Fruit fly (Drosophila melanogaster): ENCODE results near the gene Idgf1.

Gene Idgf1

dm6 chr2L:16448451-16449206 lies 3.6 kb downstream of the Idgf1 start, which contains the start of gene CG5888:
Gene CG5888 (minus strand): TSS chr2L:16448469.
- TF ChIP-seq ttk (optimal IDR thresholded peaks at IDR 0.05) (no peak), insv (optimal IDR thresholded peaks at IDR 0.05) (no peak)

dm6 chr2L:16450891-16451290 lies 5.8 kb downstream of the Idgf1 start, which contains the start of gene Idgf3:
Gene Idgf3 (plus strand): TSS chr2L:16450907.
- TF ChIP-seq Myc (optimal IDR thresholded peaks at IDR 0.05) (no peak), insv (optimal IDR thresholded peaks at IDR 0.05) (no peak), Sin3A (optimal IDR thresholded peaks at IDR 0.05) (no peak), psq (optimal IDR thresholded peaks at IDR 0.05) (no peak), h (optimal IDR thresholded peaks at IDR 0.05) (no peak)

dm6 chr2L:16451858-16452257 lies 6.8 kb downstream of the Idgf1 start:
- TF ChIP-seq Myc (optimal IDR thresholded peaks at IDR 0.05) (no peak), psq (optimal IDR thresholded peaks at IDR 0.05) (no peak), Sin3A (optimal IDR thresholded peaks at IDR 0.05) (no peak), insv (optimal IDR thresholded peaks at IDR 0.05) (no peak), ttk (optimal IDR thresholded peaks at IDR 0.05) (no peak), h (optimal IDR thresholded peaks at IDR 0.05) (no peak)

- TF ChIP-seq Sin3A (optimal IDR thresholded peaks at IDR 0.05) (no peak), ttk (optimal IDR thresholded peaks at IDR 0.05) (no peak), psq (optimal IDR thresholded peaks at IDR 0.05) (no peak), insv (optimal IDR thresholded peaks at IDR 0.05) (no peak), h (optimal IDR thresholded peaks at IDR 0.05) (no peak), Myc (optimal IDR thresholded peaks at IDR 0.05) (no peak)
Observed at dm6 chr2L:16458385-16458784, 13.3 kb downstream of the Idgf1 start.

- TF ChIP-seq Sin3A (optimal IDR thresholded peaks at IDR 0.05) (no peak), psq (optimal IDR thresholded peaks at IDR 0.05) (no peak), h (optimal IDR thresholded peaks at IDR 0.05) (no peak), ttk (optimal IDR thresholded peaks at IDR 0.05) (no peak), insv (optimal IDR thresholded peaks at IDR 0.05) (no peak), Myc (optimal IDR thresholded peaks at IDR 0.05) (no peak)
Observed at dm6 chr2L:16463657-16464056, 18.6 kb downstream of the Idgf1 start.

dm6 chr2L:16469749-16470148 lies 24.7 kb downstream of the Idgf1 start:
- TF ChIP-seq Sin3A (optimal IDR thresholded peaks at IDR 0.05) (no peak), insv (optimal IDR thresholded peaks at IDR 0.05) (no peak), ttk (optimal IDR thresholded peaks at IDR 0.05) (no peak), psq (optimal IDR thresholded peaks at IDR 0.05) (no peak), Myc (optimal IDR thresholded peaks at IDR 0.05) (no peak), h (optimal IDR thresholded peaks at IDR 0.05) (no peak)

dm6 chr2L:16472184-16472583 lies 27.1 kb downstream of the Idgf1 start:
- TF ChIP-seq h (optimal IDR thresholded peaks at IDR 0.05) (no peak), Sin3A (optimal IDR thresholded peaks at IDR 0.05) (no peak), insv (optimal IDR thresholded peaks at IDR 0.05) (no peak), psq (optimal IDR thresholded peaks at IDR 0.05) (no peak), ttk (optimal IDR thresholded peaks at IDR 0.05) (no peak), Myc (optimal IDR thresholded peaks at IDR 0.05) (no peak)

dm6 chr2L:16476517-16476916 lies 31.4 kb downstream of the Idgf1 start:
- TF ChIP-seq h (optimal IDR thresholded peaks at IDR 0.05) (no peak), insv (optimal IDR thresholded peaks at IDR 0.05) (no peak), Myc (optimal IDR thresholded peaks at IDR 0.05) (no peak), ttk (optimal IDR thresholded peaks at IDR 0.05) (no peak), Sin3A (optimal IDR thresholded peaks at IDR 0.05) (no peak), psq (optimal IDR thresholded peaks at IDR 0.05) (no peak)

dm6 chr2L:16485643-16486000 lies 40.5 kb downstream of the Idgf1 start, which contains the start of gene dac:
Gene dac (minus strand): TSS chr2L:16485998.
- TF ChIP-seq h (optimal IDR thresholded peaks at IDR 0.05) = no peak

dm6 chr2L:16486001-16486793 lies 41.1 kb downstream of the Idgf1 start:
- no peak for TF ChIP-seq insv (optimal IDR thresholded peaks at IDR 0.05)
- TF ChIP-seq Myc (optimal IDR thresholded peaks at IDR 0.05) = no peak
- TF ChIP-seq ttk (optimal IDR thresholded peaks at IDR 0.05) = no peak
- TF ChIP-seq h (optimal IDR thresholded peaks at IDR 0.05) = no peak
- TF ChIP-seq Sin3A (optimal IDR thresholded peaks at IDR 0.05) = no peak
- no peak for TF ChIP-seq psq (optimal IDR thresholded peaks at IDR 0.05)

- TF ChIP-seq Sin3A (optimal IDR thresholded peaks at IDR 0.05) (no peak), insv (optimal IDR thresholded peaks at IDR 0.05) (no peak), psq (optimal IDR thresholded peaks at IDR 0.05) (no peak), ttk (optimal IDR thresholded peaks at IDR 0.05) (no peak), Myc (optimal IDR thresholded peaks at IDR 0.05) (no peak), h (optimal IDR thresholded peaks at IDR 0.05) (no peak)
Observed at dm6 chr2L:16487571-16488276, 42.6 kb downstream of the Idgf1 start, which contains the start of gene Nepl8. Gene Nepl8 (plus strand): TSS chr2L:16488148.

dm6 chr2L:16491123-16491751 lies 46.2 kb downstream of the Idgf1 start, which contains the start of gene Tpr2:
Gene Tpr2 (plus strand): TSS chr2L:16491540.
- TF ChIP-seq insv (optimal IDR thresholded peaks at IDR 0.05) (no peak), h (optimal IDR thresholded peaks at IDR 0.05) (no peak), Sin3A (optimal IDR thresholded peaks at IDR 0.05) (no peak), Myc (optimal IDR thresholded peaks at IDR 0.05) (no peak), psq (optimal IDR thresholded peaks at IDR 0.05) (no peak), ttk (optimal IDR thresholded peaks at IDR 0.05) (no peak)
